Worm (Caenorhabditis elegans): ENCODE data around the gene K11H3.8.

- TF ChIP-seq ztf-11 (tag; optimal IDR thresholded peaks at IDR 0.05) (no peak), tbx-2 (tag; optimal IDR thresholded peaks at IDR 0.05) (no peak), nhr-28 (tag; optimal IDR thresholded peaks at IDR 0.05) (no peak), mdl-1 (tag; optimal IDR thresholded peaks at IDR 0.05) (no peak), unc-39 (tag; optimal IDR thresholded peaks at IDR 0.05) (no peak), unc-62 (GFP tag; optimal IDR thresholded peaks at IDR 0.05) (no peak), mml-1 (tag; optimal IDR thresholded peaks at IDR 0.05) (no peak), egl-27 (tag; optimal IDR thresholded peaks at IDR 0.05) (no peak), ZK546.5 (tag; optimal IDR thresholded peaks at IDR 0.05) (no peak)
Measured at ce11 chrIII:9827163-9827951, 7.6 kb upstream of the K11H3.8 start, which contains the start of the genes ZK632.10 and ZK632.11.
